Fruit fly (Drosophila melanogaster) whole organism, embryonic: ENCODE results near the gene Tsf2.

ENCODE experiments used
- Antp ChIP-seq: fragments of 200-800 bp; sonication (Bioruptor generic); optimal IDR thresholded peaks from 3 replicates; lab custom pipeline; 2016; ENCODE audit warnings: missing biosample characterization, missing genetic modification characterization
- Awh ChIP-seq: fragments of 200-800 bp; sonication (Bioruptor generic); IDR thresholded peaks from 2 replicates; pipeline ENCODE4, ENCODE4 v1.3.6; 2022; ENCODE audit warnings: missing biosample characterization, missing genetic modification characterization
- B-H1 ChIP-seq: fragments of 200-800 bp; sonication (Bioruptor generic); IDR thresholded peaks from 3 replicates; pipeline ENCODE4 v1.3.6; 2022; ENCODE audit warnings: missing biosample characterization, missing genetic modification characterization
- Blimp-1 ChIP-seq: fragments of 200-800 bp; sonication (Bioruptor generic); optimal IDR thresholded peaks from 3 replicates; lab custom pipeline; 2018; ENCODE audit warnings: missing biosample characterization, missing genetic modification characterization, mild to moderate bottlenecking, moderate library complexity, missing genetic modification reagents
- CG10209 ChIP-seq: fragments of 200-800 bp; sonication (Bioruptor generic); optimal IDR thresholded peaks from 3 replicates; lab custom pipeline; 2017; ENCODE audit warnings: missing biosample characterization, mild to moderate bottlenecking, missing genetic modification characterization, missing genetic modification reagents
- CG13624 ChIP-seq: fragments of 200-800 bp; sonication (Bioruptor generic); optimal IDR thresholded peaks from 2 replicates; lab custom pipeline; 2016; ENCODE audit warnings: missing biosample characterization, missing genetic modification characterization
- CG15269 ChIP-seq: fragments of 200-800 bp; sonication (Bioruptor generic); optimal IDR thresholded peaks from 2 replicates; lab custom pipeline; 2018; ENCODE audit warnings: missing biosample characterization, mild to moderate bottlenecking, missing genetic modification characterization, moderate library complexity
- CG16813 ChIP-seq: fragments of 200-800 bp; sonication (Bioruptor generic); IDR thresholded peaks from 3 replicates; pipeline ENCODE4 v1.3.6; 2022; ENCODE audit warnings: missing biosample characterization, missing genetic modification characterization; ENCODE audit not compliant: partially characterized antibody
- CG17361 ChIP-seq: fragments of 200-800 bp; sonication (Bioruptor generic); IDR thresholded peaks from 3 replicates; pipeline ENCODE4 v1.3.6; 2022; ENCODE audit warnings: missing biosample characterization, missing genetic modification characterization
- CG1792 ChIP-seq: fragments of 200-800 bp; sonication (Bioruptor generic); optimal IDR thresholded peaks from 2 replicates; lab custom pipeline; 2016; ENCODE audit warnings: missing biosample characterization, missing genetic modification characterization
- CG31441 ChIP-seq: fragments of 200-800 bp; sonication (Bioruptor generic); IDR thresholded peaks from 2 replicates; pipeline ENCODE4 v1.3.6; 2022; ENCODE audit warnings: missing biosample characterization, missing genetic modification characterization
- CG33213 ChIP-seq: fragments of 200-800 bp; sonication (Bioruptor generic); optimal IDR thresholded peaks from 3 replicates; lab custom pipeline; 2016; ENCODE audit warnings: missing biosample characterization, missing genetic modification characterization
- CG7556 ChIP-seq: fragments of 200-800 bp; sonication (Bioruptor generic); optimal IDR thresholded peaks from 2 replicates; lab custom pipeline; 2017; ENCODE audit warnings: missing biosample characterization, mild to moderate bottlenecking, missing genetic modification characterization
- CG7839 ChIP-seq: fragments of 200-800 bp; sonication (Bioruptor generic); optimal IDR thresholded peaks from 3 replicates; lab custom pipeline; 2018; ENCODE audit warnings: missing biosample characterization, mild to moderate bottlenecking, missing genetic modification characterization, moderate library complexity
- CoRest ChIP-seq: fragments of 200-800 bp; sonication (Bioruptor generic); optimal IDR thresholded peaks from 3 replicates; lab custom pipeline; 2018; ENCODE audit warnings: missing biosample characterization, mild to moderate bottlenecking, missing genetic modification characterization, moderate library complexity
- Dfd ChIP-seq, 2 experiments: fragments of >200 bp; optimal IDR thresholded peaks; 2 replicates each; lab custom pipeline; 2017; ENCODE audit warnings: missing biosample characterization in 2 of 2, missing genetic modification characterization in 2 of 2
- Dip2 ChIP-seq: fragments of 200-800 bp; sonication (Bioruptor generic); IDR thresholded peaks from 2 replicates; pipeline ENCODE4 v1.3.6; 2022; ENCODE audit warnings: missing biosample characterization, missing genetic modification characterization
- Dref ChIP-seq: fragments of 200-800 bp; sonication (Bioruptor generic); IDR thresholded peaks from 2 replicates; pipeline ENCODE4 v1.3.6; 2022; ENCODE audit warnings: missing biosample characterization, missing genetic modification characterization
- Fer1 ChIP-seq: fragments of 200-800 bp; sonication (Bioruptor generic); optimal IDR thresholded peaks from 2 replicates; lab custom pipeline; 2017; ENCODE audit warnings: missing biosample characterization, mild to moderate bottlenecking, missing genetic modification characterization
- H15 ChIP-seq: fragments of 200-800 bp; sonication (Bioruptor generic); IDR thresholded peaks from 3 replicates; pipeline ENCODE4 v1.3.6; 2022; ENCODE audit warnings: missing biosample characterization, missing genetic modification characterization
- H2.0 ChIP-seq: fragments of 200-800 bp; sonication (Bioruptor generic); IDR thresholded peaks from 2 replicates; pipeline ENCODE4 v1.3.6; 2022; ENCODE audit warnings: missing biosample characterization, missing genetic modification characterization
- Hey ChIP-seq: fragments of 200-800 bp; sonication (Bioruptor generic); optimal IDR thresholded peaks from 3 replicates; lab custom pipeline; 2018; ENCODE audit warnings: missing biosample characterization, mild to moderate bottlenecking, missing genetic modification characterization
- HmgD ChIP-seq: fragments of 200-800 bp; sonication (Bioruptor generic); optimal IDR thresholded peaks from 3 replicates; lab custom pipeline; 2016; ENCODE audit warnings: missing biosample characterization, missing genetic modification characterization
- Hr3 ChIP-seq: fragments of 200-800 bp; sonication (Bioruptor generic); optimal IDR thresholded peaks from 3 replicates; lab custom pipeline; 2016; ENCODE audit warnings: missing biosample characterization, missing genetic modification characterization
- Hr51 ChIP-seq, 2 experiments: fragments of 200-800 bp; sonication (Bioruptor generic); optimal IDR thresholded peaks; 2 replicates in 1 of 2; 3 replicates in 1 of 2; lab custom pipeline; 2016 to 2018; ENCODE audit warnings: missing biosample characterization in 2 of 2, missing genetic modification characterization in 2 of 2, mild to moderate bottlenecking in 1 of 2, moderate library complexity in 1 of 2
- Hr78 ChIP-seq, 2 experiments: fragments of 200-800 bp in 1 of 2; fragments of >200 bp in 1 of 2; sonication (Bioruptor generic) in 1 of 2; optimal IDR thresholded peaks; 2 replicates each; lab custom pipeline; 2017 to 2019; ENCODE audit warnings: missing biosample characterization in 2 of 2, missing genetic modification characterization in 2 of 2, mild to moderate bottlenecking in 1 of 2, moderate library complexity in 1 of 2
- Oaz ChIP-seq: fragments of 200-800 bp; sonication (Bioruptor generic); IDR thresholded peaks from 2 replicates; pipeline ENCODE4 v1.3.6; 2022; ENCODE audit warnings: missing biosample characterization, missing genetic modification characterization
- PHDP ChIP-seq: fragments of 200-800 bp; sonication (Bioruptor generic); optimal IDR thresholded peaks from 3 replicates; lab custom pipeline; 2018; ENCODE audit warnings: missing biosample characterization, mild to moderate bottlenecking, missing genetic modification characterization, moderate library complexity
- Poxn ChIP-seq: fragments of 200-800 bp; sonication (Bioruptor generic); IDR thresholded peaks from 2 replicates; pipeline ENCODE4 v1.3.6; 2022; ENCODE audit warnings: missing biosample characterization, missing genetic modification characterization
- ase ChIP-seq: fragments of 200-800 bp; sonication (Bioruptor generic); IDR thresholded peaks from 3 replicates; pipeline ENCODE4 v1.3.6; 2022; ENCODE audit warnings: missing biosample characterization, missing genetic modification characterization
- bcd ChIP-seq: fragments of 200-800 bp; sonication (Bioruptor generic); optimal IDR thresholded peaks from 2 replicates; lab custom pipeline; 2017; ENCODE audit warnings: missing biosample characterization, mild to moderate bottlenecking, missing genetic modification characterization
- crc ChIP-seq: fragments of 200-800 bp; sonication (Bioruptor generic); optimal IDR thresholded peaks from 2 replicates; lab custom pipeline; 2016; ENCODE audit warnings: missing biosample characterization, missing genetic modification characterization
- crol ChIP-seq: fragments of 200-800 bp; sonication (Bioruptor generic); IDR thresholded peaks from 2 replicates; pipeline ENCODE4 v1.3.6; 2022; ENCODE audit warnings: missing biosample characterization, missing genetic modification characterization
- crp ChIP-seq, 2 experiments: fragments of 200-800 bp; sonication (Bioruptor generic); optimal IDR thresholded peaks; 2 replicates in 1 of 2; 3 replicates in 1 of 2; lab custom pipeline; 2017; ENCODE audit warnings: missing biosample characterization in 2 of 2, missing genetic modification characterization in 2 of 2, mild to moderate bottlenecking in 1 of 2, moderate library complexity in 1 of 2
- da ChIP-seq: fragments of 200-800 bp; sonication (Bioruptor generic); optimal IDR thresholded peaks from 2 replicates; lab custom pipeline; 2016; ENCODE audit warnings: missing biosample characterization, missing genetic modification characterization
- eve ChIP-seq, 2 experiments: fragments of >200 bp; optimal IDR thresholded peaks; 2 replicates each; lab custom pipeline; 2017; ENCODE audit warnings: missing biosample characterization in 2 of 2, missing genetic modification characterization in 2 of 2
- gfzf ChIP-seq: fragments of 200-800 bp; sonication (Bioruptor generic); optimal IDR thresholded peaks from 2 replicates; lab custom pipeline; 2016; ENCODE audit warnings: missing biosample characterization, mild to moderate bottlenecking, missing genetic modification characterization, moderate library complexity
- gro ChIP-seq: fragments of 200-800 bp; sonication (Bioruptor generic); optimal IDR thresholded peaks from 2 replicates; lab custom pipeline; 2016; ENCODE audit warnings: missing biosample characterization, missing genetic modification characterization
- hth ChIP-seq: fragments of >200 bp; optimal IDR thresholded peaks from 2 replicates; lab custom pipeline; 2017; ENCODE audit warnings: inconsistent platforms
- inv ChIP-seq: fragments of 200-800 bp; sonication (Bioruptor generic); IDR thresholded peaks from 2 replicates; pipeline ENCODE4 v1.3.6; 2022; ENCODE audit warnings: missing biosample characterization, missing genetic modification characterization; ENCODE audit not compliant: partially characterized antibody
- jumu ChIP-seq: fragments of 200-800 bp; sonication (Bioruptor generic); optimal IDR thresholded peaks from 3 replicates; lab custom pipeline; 2016; ENCODE audit warnings: missing biosample characterization, missing genetic modification characterization
- kay ChIP-seq: fragments of 200-800 bp; sonication (Bioruptor generic); optimal IDR thresholded peaks from 2 replicates; lab custom pipeline; 2016; ENCODE audit warnings: missing biosample characterization, missing genetic modification characterization
- lov ChIP-seq, 2 experiments: fragments of 200-800 bp in 1 of 2; fragments of >200 bp in 1 of 2; sonication (Bioruptor generic) in 1 of 2; IDR thresholded peaks in 1 of 2; optimal IDR thresholded peaks in 1 of 2; 2 replicates in 1 of 2; 3 replicates in 1 of 2; pipeline versions ENCODE4 v1.3.6 to Lab custom; 2017 to 2022; ENCODE audit warnings: missing biosample characterization in 1 of 2, missing genetic modification characterization in 1 of 2
- run ChIP-seq: fragments of 200-800 bp; sonication (Bioruptor generic); optimal IDR thresholded peaks from 3 replicates; lab custom pipeline; 2018; ENCODE audit warnings: missing biosample characterization, mild to moderate bottlenecking, missing genetic modification characterization
- sd ChIP-seq: fragments of 200-800 bp; sonication (Bioruptor generic); optimal IDR thresholded peaks from 3 replicates; lab custom pipeline; 2018; ENCODE audit warnings: missing biosample characterization, mild to moderate bottlenecking, missing genetic modification characterization, moderate library complexity
- shn ChIP-seq: fragments of 200-800 bp; sonication (Bioruptor generic); optimal IDR thresholded peaks from 3 replicates; lab custom pipeline; 2016; ENCODE audit warnings: missing biosample characterization, missing genetic modification characterization
- stc ChIP-seq: fragments of 200-800 bp; sonication (Bioruptor generic); IDR thresholded peaks from 2 replicates; pipeline ENCODE4 v1.3.6; 2022; ENCODE audit warnings: missing biosample characterization, missing genetic modification characterization
- stwl ChIP-seq: fragments of 200-800 bp; sonication (Bioruptor generic); optimal IDR thresholded peaks from 3 replicates; lab custom pipeline; 2018; ENCODE audit warnings: missing biosample characterization, mild to moderate bottlenecking, missing genetic modification characterization, moderate library complexity
- tin ChIP-seq: fragments of 200-800 bp; sonication (Bioruptor generic); optimal IDR thresholded peaks from 3 replicates; lab custom pipeline; 2016; ENCODE audit warnings: missing biosample characterization, missing genetic modification characterization
- tio ChIP-seq: fragments of 200-800 bp; sonication (Bioruptor generic); optimal IDR thresholded peaks from 2 replicates; lab custom pipeline; 2017; ENCODE audit warnings: missing biosample characterization, missing genetic modification characterization, inconsistent platforms
- trem ChIP-seq: fragments of 200-800 bp; optimal IDR thresholded peaks from 3 replicates; lab custom pipeline; 2019; ENCODE audit warnings: missing biosample characterization, mild to moderate bottlenecking, missing genetic modification characterization, moderate library complexity

Tsf2 gene

DNA sequence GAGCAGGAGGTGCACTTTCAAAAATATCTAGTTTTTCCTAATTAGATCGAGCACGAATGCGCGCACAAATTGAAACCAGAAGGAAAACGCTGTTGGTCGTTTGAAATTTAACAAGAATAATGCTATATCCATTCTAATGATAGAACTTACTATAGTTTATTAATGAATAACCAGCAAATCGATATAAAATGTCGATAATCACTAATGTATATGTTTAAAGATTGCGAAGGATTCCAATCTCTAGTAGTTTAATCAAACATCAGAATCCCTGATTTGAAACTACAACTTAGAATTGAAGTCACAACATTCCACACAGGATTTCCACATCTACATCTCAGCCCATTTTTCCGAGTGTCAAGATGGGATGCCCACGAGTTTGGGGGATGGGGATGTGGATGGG, 31.9 kb upstream of the Tsf2 start (continued):
- no peak for TF ChIP-seq crol (GFP tag; lab: Robert Waterston, UW)
- no peak for TF ChIP-seq CG33213
- TF ChIP-seq kay (GFP tag; lab: Kevin White, UChicago), result no peak
- TF ChIP-seq CG7556 (GFP tag; lab: Kevin White, UChicago), result peak; percentile 34
- TF ChIP-seq eve (GFP tag; optimal IDR thresholded peaks at IDR 0.05; lab: Kevin White, UChicago), result peak in 1 of 2 experiments; percentile 50
- no peak for TF ChIP-seq CG1792 (GFP tag; lab: Kevin White, UChicago)
- peak; percentile 72 for TF ChIP-seq CG17361
- no peak for TF ChIP-seq lov (optimal IDR thresholded peaks at IDR 0.05; lab: Kevin White, UChicago)
- no peak for TF ChIP-seq lov (GFP tag; IDR thresholded peaks at IDR 0.05; lab: Robert Waterston, UW)
- no peak for TF ChIP-seq gro (GFP tag; lab: Kevin White, UChicago)
- no peak for TF ChIP-seq crc (GFP tag; lab: Kevin White, UChicago)
- TF ChIP-seq CG7839 (tag; lab: Kevin White, UChicago), result peak; percentile 27
- TF ChIP-seq shn (GFP tag; lab: Kevin White, UChicago), result no peak
- no peak for TF ChIP-seq CG16813 (GFP tag; lab: Robert Waterston, UW)
- no peak for TF ChIP-seq sd (tag; lab: Kevin White, UChicago)
- TF ChIP-seq Awh, result no peak
- no peak for TF ChIP-seq Dfd (GFP tag; optimal IDR thresholded peaks at IDR 0.05; lab: Kevin White, UChicago)
- TF ChIP-seq run, result no peak
- TF ChIP-seq Fer1, result no peak
- TF ChIP-seq CG31441, result 0 out of 2 replicates have a peak, but pooled peaks have one; percentile 24
- no peak for TF ChIP-seq crp (GFP tag; optimal IDR thresholded peaks at IDR 0.05; lab: Kevin White, UChicago)
- no peak for TF ChIP-seq Poxn
- TF ChIP-seq B-H1, result no peak
- peak; percentile 23 for TF ChIP-seq Blimp-1 (GFP tag; lab: Kevin White, UChicago)
- TF ChIP-seq Hr78 (GFP tag; optimal IDR thresholded peaks at IDR 0.05; lab: Kevin White, UChicago), result no peak
- TF ChIP-seq gfzf (GFP tag; lab: Kevin White, UChicago), result no peak
- TF ChIP-seq stc, result no peak
- no peak for TF ChIP-seq Hr51 (GFP tag; optimal IDR thresholded peaks at IDR 0.05; lab: Kevin White, UChicago)
- peak; percentile 22 for TF ChIP-seq CoRest (tag; lab: Kevin White, UChicago)
- TF ChIP-seq H2.0, result no peak
- no peak for TF ChIP-seq PHDP (tag; lab: Kevin White, UChicago)
- no peak for TF ChIP-seq Hr3 (GFP tag; lab: Kevin White, UChicago)
- no peak for TF ChIP-seq ase (GFP tag; lab: Robert Waterston, UW)
- TF ChIP-seq Hey, result no peak
- TF ChIP-seq CG15269, result no peak
- TF ChIP-seq Dip2, result no peak
- TF ChIP-seq trem (tag; lab: Kevin White, UChicago), result no peak
- no peak for TF ChIP-seq inv (GFP tag; lab: Robert Waterston, UW)
- no peak for TF ChIP-seq Oaz (GFP tag; lab: Robert Waterston, UW)
- no peak for TF ChIP-seq CG10209 (GFP tag; lab: Kevin White, UChicago)
- no peak for TF ChIP-seq da (GFP tag; lab: Kevin White, UChicago)
- no peak for TF ChIP-seq CG13624 (GFP tag; lab: Kevin White, UChicago)
- TF ChIP-seq H15 (GFP tag; lab: Robert Waterston, UW), result no peak
- TF ChIP-seq tio, result no peak
- no peak for TF ChIP-seq jumu (GFP tag; lab: Kevin White, UChicago)
- no peak for TF ChIP-seq hth (lab: Kevin White, UChicago)
- TF ChIP-seq stwl (tag; lab: Kevin White, UChicago), result no peak
- no peak for TF ChIP-seq HmgD (GFP tag; lab: Kevin White, UChicago)
- no peak for TF ChIP-seq tin
- peak; percentile 22 for TF ChIP-seq bcd (GFP tag; lab: Kevin White, UChicago)
- TF ChIP-seq Antp (GFP tag; lab: Kevin White, UChicago), result no peak
- no peak for TF ChIP-seq Dref
